Fruit fly (Drosophila melanogaster) whole organism, embryonic: ENCODE data around the gene CG4009.

Experiments
- Blimp-1 ChIP-seq: fragments of 200-800 bp; sonication (Bioruptor generic); optimal IDR thresholded peaks from 3 replicates; lab custom pipeline; 2018; ENCODE audit warnings: missing biosample characterization, missing genetic modification characterization, mild to moderate bottlenecking, moderate library complexity, missing genetic modification reagents
- CG10209 ChIP-seq: fragments of 200-800 bp; sonication (Bioruptor generic); optimal IDR thresholded peaks from 3 replicates; lab custom pipeline; 2017; ENCODE audit warnings: missing biosample characterization, mild to moderate bottlenecking, missing genetic modification characterization, missing genetic modification reagents
- CG11504 ChIP-seq: fragments of 200-800 bp; sonication (Bioruptor generic); optimal IDR thresholded peaks from 3 replicates; lab custom pipeline; 2019; ENCODE audit warnings: missing biosample characterization, mild to moderate bottlenecking, missing genetic modification characterization, moderate library complexity
- CG11696 ChIP-seq: fragments of 200-800 bp; sonication (Bioruptor generic); IDR thresholded peaks from 2 replicates; pipeline ENCODE4 v1.3.6; 2022; ENCODE audit warnings: missing biosample characterization, missing genetic modification characterization
- CG12391 ChIP-seq: fragments of 200-800 bp; sonication (Bioruptor generic); optimal IDR thresholded peaks from 3 replicates; lab custom pipeline; 2018; ENCODE audit warnings: missing biosample characterization, mild to moderate bottlenecking, missing genetic modification characterization, moderate library complexity
- CG13894 ChIP-seq: fragments of 200-800 bp; sonication (Bioruptor generic); optimal IDR thresholded peaks from 3 replicates; lab custom pipeline; 2018; ENCODE audit warnings: missing biosample characterization, mild to moderate bottlenecking, missing genetic modification characterization, moderate library complexity
- CG14050 ChIP-seq: fragments of 200-800 bp; sonication (Bioruptor generic); IDR thresholded peaks from 3 replicates; pipeline ENCODE4 v1.3.6; 2022; ENCODE audit warnings: missing biosample characterization, missing genetic modification characterization
- CG14441 ChIP-seq: fragments of 200-800 bp; sonication (Bioruptor generic); IDR thresholded peaks from 2 replicates; pipeline ENCODE4 v1.3.6; 2022; ENCODE audit warnings: missing biosample characterization, missing genetic modification characterization
- CG15073 ChIP-seq: fragments of 200-800 bp; sonication (Bioruptor generic); optimal IDR thresholded peaks from 2 replicates; lab custom pipeline; 2016; ENCODE audit warnings: missing biosample characterization, missing genetic modification characterization
- CG1529 ChIP-seq: fragments of 200-800 bp; sonication (Bioruptor generic); optimal IDR thresholded peaks from 3 replicates; lab custom pipeline; 2018; ENCODE audit warnings: missing biosample characterization, missing genetic modification characterization
- CG15601 ChIP-seq: fragments of 200-800 bp; sonication (Bioruptor generic); optimal IDR thresholded peaks from 3 replicates; lab custom pipeline; 2019; ENCODE audit warnings: missing biosample characterization, mild to moderate bottlenecking, missing genetic modification characterization, moderate library complexity
- CG1647 ChIP-seq: fragments of 200-800 bp; sonication (Bioruptor generic); optimal IDR thresholded peaks from 3 replicates; lab custom pipeline; 2016; ENCODE audit warnings: missing biosample characterization, missing genetic modification characterization
- CG17612 ChIP-seq: fragments of 200-800 bp; sonication (Bioruptor generic); IDR thresholded peaks from 2 replicates; pipeline ENCODE4 v1.3.6; 2022; ENCODE audit warnings: missing biosample characterization, missing genetic modification characterization
- CG2875 ChIP-seq: fragments of 200-800 bp; sonication (Bioruptor generic); optimal IDR thresholded peaks from 2 replicates; lab custom pipeline; 2017; ENCODE audit warnings: missing biosample characterization, mild to moderate bottlenecking, missing genetic modification characterization, missing genetic modification reagents
- CG3163 ChIP-seq: fragments of 200-800 bp; sonication (Bioruptor generic); optimal IDR thresholded peaks from 3 replicates; lab custom pipeline; 2016; ENCODE audit warnings: missing biosample characterization, missing genetic modification characterization
- CG3407 ChIP-seq: fragments of 200-800 bp; sonication (Bioruptor generic); optimal IDR thresholded peaks from 2 replicates; lab custom pipeline; 2018; ENCODE audit warnings: missing biosample characterization, mild to moderate bottlenecking, missing genetic modification characterization
- CG34376 ChIP-seq: fragments of 200-800 bp; sonication (Bioruptor generic); optimal IDR thresholded peaks from 2 replicates; lab custom pipeline; 2018; ENCODE audit warnings: missing biosample characterization, mild to moderate bottlenecking, missing genetic modification characterization
- CG4328 ChIP-seq: fragments of 200-800 bp; sonication (Bioruptor generic); optimal IDR thresholded peaks from 3 replicates; lab custom pipeline; 2017; ENCODE audit warnings: missing biosample characterization, missing genetic modification reagents, missing genetic modification characterization
- CG4854 ChIP-seq: fragments of 200-800 bp; sonication (Bioruptor generic); optimal IDR thresholded peaks from 2 replicates; lab custom pipeline; 2016; ENCODE audit warnings: missing biosample characterization, missing genetic modification characterization, inconsistent platforms
- CG6813 ChIP-seq: fragments of 200-800 bp; sonication (Bioruptor generic); optimal IDR thresholded peaks from 2 replicates; lab custom pipeline; 2017; ENCODE audit warnings: missing biosample characterization, missing genetic modification characterization, mild to moderate bottlenecking, moderate library complexity, missing genetic modification reagents
- CG7271 ChIP-seq: fragments of 200-800 bp; sonication (Bioruptor generic); optimal IDR thresholded peaks from 2 replicates; lab custom pipeline; 2018; ENCODE audit warnings: missing biosample characterization, mild to moderate bottlenecking, missing genetic modification characterization, moderate library complexity
- CG7839 ChIP-seq: fragments of 200-800 bp; sonication (Bioruptor generic); optimal IDR thresholded peaks from 3 replicates; lab custom pipeline; 2018; ENCODE audit warnings: missing biosample characterization, mild to moderate bottlenecking, missing genetic modification characterization, moderate library complexity
- CG8478 ChIP-seq: fragments of >200 bp; optimal IDR thresholded peaks from 2 replicates; lab custom pipeline; 2018
- CG9609 ChIP-seq: fragments of 200-800 bp; sonication (Bioruptor generic); optimal IDR thresholded peaks from 3 replicates; lab custom pipeline; 2016; ENCODE audit warnings: missing biosample characterization, missing genetic modification characterization
- CrebB ChIP-seq: fragments of 200-800 bp; sonication (Bioruptor generic); optimal IDR thresholded peaks from 3 replicates; lab custom pipeline; 2018; ENCODE audit warnings: missing biosample characterization, mild to moderate bottlenecking, missing genetic modification characterization
- D ChIP-seq, 2 experiments: fragments of 200-800 bp in 1 of 2; fragments of >200 bp in 1 of 2; sonication (Bioruptor generic) in 1 of 2; optimal IDR thresholded peaks; 2 replicates in 1 of 2; 3 replicates in 1 of 2; lab custom pipeline; 2017; ENCODE audit warnings: mild to moderate bottlenecking in 1 of 2, missing biosample characterization in 1 of 2, missing genetic modification characterization in 1 of 2, missing genetic modification reagents in 1 of 2
- Dek ChIP-seq: fragments of 200-800 bp; sonication (Bioruptor generic); optimal IDR thresholded peaks from 3 replicates; lab custom pipeline; 2019; ENCODE audit warnings: missing biosample characterization, mild to moderate bottlenecking, missing genetic modification characterization, moderate library complexity
- Fer1 ChIP-seq: fragments of 200-800 bp; sonication (Bioruptor generic); optimal IDR thresholded peaks from 2 replicates; lab custom pipeline; 2017; ENCODE audit warnings: missing biosample characterization, mild to moderate bottlenecking, missing genetic modification characterization
- Hr78 ChIP-seq, 2 experiments: fragments of 200-800 bp in 1 of 2; fragments of >200 bp in 1 of 2; sonication (Bioruptor generic) in 1 of 2; optimal IDR thresholded peaks; 2 replicates each; lab custom pipeline; 2017 to 2019; ENCODE audit warnings: missing biosample characterization in 2 of 2, missing genetic modification characterization in 2 of 2, mild to moderate bottlenecking in 1 of 2, moderate library complexity in 1 of 2
- NFAT ChIP-seq: fragments of 200-800 bp; sonication (Bioruptor generic); IDR thresholded peaks from 2 replicates; pipeline ENCODE4 v1.3.6; 2022; ENCODE audit warnings: missing biosample characterization, missing genetic modification characterization
- Nf-YB ChIP-seq: fragments of 200-800 bp; sonication (Bioruptor generic); optimal IDR thresholded peaks from 3 replicates; lab custom pipeline; 2019; ENCODE audit warnings: missing biosample characterization, mild to moderate bottlenecking, missing genetic modification characterization, moderate library complexity
- Optix ChIP-seq: fragments of 200-800 bp; sonication (Bioruptor generic); IDR thresholded peaks from 3 replicates; pipeline ENCODE4 v1.3.6; 2022; ENCODE audit warnings: missing biosample characterization, missing genetic modification characterization
- Pdp1 ChIP-seq, 2 experiments: fragments of 200-800 bp; sonication (Bioruptor generic); optimal IDR thresholded peaks; 3 replicates each; lab custom pipeline; 2016; ENCODE audit warnings: missing biosample characterization in 2 of 2, missing genetic modification characterization in 2 of 2, mild to moderate bottlenecking in 1 of 2, moderate library complexity in 1 of 2
- Sin3A ChIP-seq: fragments of >200 bp; optimal IDR thresholded peaks from 2 replicates; lab custom pipeline; 2018
- ab ChIP-seq: fragments of 200-800 bp; sonication (Bioruptor generic); optimal IDR thresholded peaks from 2 replicates; lab custom pipeline; 2016; ENCODE audit warnings: missing biosample characterization, missing genetic modification characterization
- ara ChIP-seq: fragments of 200-800 bp; sonication (Bioruptor generic); IDR thresholded peaks from 2 replicates; pipeline ENCODE4 v1.3.6; 2022; ENCODE audit warnings: missing biosample characterization, missing genetic modification characterization
- ash1 ChIP-seq: fragments of 200-800 bp; sonication (Bioruptor generic); optimal IDR thresholded peaks from 2 replicates; lab custom pipeline; 2018; ENCODE audit warnings: missing biosample characterization, mild to moderate bottlenecking, missing genetic modification characterization
- croc ChIP-seq: fragments of 200-800 bp; sonication (Bioruptor generic); conservative IDR thresholded peaks from 3 replicates; pipeline ENCODE4 v1.3.6; 2022; ENCODE audit warnings: missing biosample characterization, missing genetic modification characterization
- dan ChIP-seq: fragments of 200-800 bp; sonication (Bioruptor generic); IDR thresholded peaks from 2 replicates; pipeline ENCODE4 v1.3.6; 2022; ENCODE audit warnings: missing biosample characterization, missing genetic modification characterization
- gce ChIP-seq: fragments of 200-800 bp; sonication (Bioruptor generic); IDR thresholded peaks from 3 replicates; pipeline ENCODE4 v1.3.6; 2022; ENCODE audit warnings: missing biosample characterization, missing genetic modification characterization
- jigr1 ChIP-seq: fragments of 200-800 bp; sonication (Bioruptor generic); IDR thresholded peaks from 3 replicates; pipeline ENCODE4 v1.3.6; 2022; ENCODE audit warnings: missing biosample characterization, missing genetic modification characterization
- maf-S ChIP-seq: fragments of 200-800 bp; sonication (Bioruptor generic); optimal IDR thresholded peaks from 2 replicates; lab custom pipeline; 2016; ENCODE audit warnings: missing biosample characterization, missing genetic modification characterization
- nau ChIP-seq: fragments of 200-800 bp; sonication (Bioruptor generic); optimal IDR thresholded peaks from 3 replicates; lab custom pipeline; 2017; ENCODE audit warnings: missing biosample characterization, mild to moderate bottlenecking, missing genetic modification characterization, missing genetic modification reagents
- pan ChIP-seq, 4 experiments: fragments of >200 bp in 3 of 4; fragments of 200-800 bp in 1 of 4; sonication (Bioruptor generic) in 1 of 4; optimal IDR thresholded peaks in 3 of 4; IDR thresholded peaks in 1 of 4; 2 replicates each; pipeline versions ENCODE4 v1.3.6 to Lab custom; 2017 to 2022; ENCODE audit warnings: missing biosample characterization in 2 of 4, missing genetic modification characterization in 2 of 4, mixed read lengths in 1 of 4
- pita ChIP-seq: fragments of 200-800 bp; sonication (Bioruptor generic); optimal IDR thresholded peaks from 2 replicates; lab custom pipeline; 2017; ENCODE audit warnings: missing biosample characterization, mild to moderate bottlenecking, missing genetic modification characterization
- row ChIP-seq: fragments of 200-800 bp; sonication (Bioruptor generic); IDR thresholded peaks from 3 replicates; pipeline ENCODE4 v1.3.6; 2022; ENCODE audit warnings: missing biosample characterization, missing genetic modification characterization
- sens-2 ChIP-seq: fragments of 200-800 bp; sonication (Bioruptor generic); IDR thresholded peaks from 2 replicates; pipeline ENCODE4 v1.3.6; 2022; ENCODE audit warnings: missing biosample characterization, missing genetic modification characterization
- sug ChIP-seq: fragments of 200-800 bp; optimal IDR thresholded peaks from 2 replicates; lab custom pipeline; 2019; ENCODE audit warnings: missing biosample characterization, mild to moderate bottlenecking, missing genetic modification characterization, moderate library complexity
- tio ChIP-seq: fragments of 200-800 bp; sonication (Bioruptor generic); optimal IDR thresholded peaks from 2 replicates; lab custom pipeline; 2017; ENCODE audit warnings: missing biosample characterization, missing genetic modification characterization, inconsistent platforms
- ttk ChIP-seq: fragments of 200-800 bp; sonication (Bioruptor generic); IDR thresholded peaks from 2 replicates; pipeline ENCODE4 v2.1.2; 2022; ENCODE audit warnings: missing biosample characterization, missing genetic modification characterization

The CG4009 gene

dm6 chr3R:17020956-17021355 is 14.9 kb downstream of the CG4009 start, which contains the start of gene Adsl (continued):
- TF ChIP-seq CG4854 (GFP tag; lab: Kevin White, UChicago), result no peak
- peak; percentile 27; the same call in 1 of the 3 replicates for TF ChIP-seq CG14050 (GFP tag; lab: Robert Waterston, UW)
- no peak for TF ChIP-seq CG11504 (tag; lab: Kevin White, UChicago)
- no peak for TF ChIP-seq CG34376 (GFP tag; lab: Kevin White, UChicago)
- peak; percentile 78 for TF ChIP-seq CG1529
- TF ChIP-seq CG15601 (tag; lab: Kevin White, UChicago), result no peak
- TF ChIP-seq gce (GFP tag; lab: Robert Waterston, UW), result no peak
- no peak for TF ChIP-seq CG17612 (GFP tag; lab: Robert Waterston, UW)
- no peak for TF ChIP-seq ab (GFP tag; lab: Kevin White, UChicago)
- no peak for TF ChIP-seq CG1647 (GFP tag; lab: Kevin White, UChicago)
- peak in 1 of 2 experiments; percentile 84 for TF ChIP-seq Pdp1 (GFP tag; optimal IDR thresholded peaks at IDR 0.05; lab: Kevin White, UChicago)
- TF ChIP-seq Nf-YB, result peak; percentile 53
- TF ChIP-seq tio (GFP tag; lab: Kevin White, UChicago), result no peak
- TF ChIP-seq nau (GFP tag; lab: Kevin White, UChicago), result no peak
- peak; percentile 50 for TF ChIP-seq CG4328 (GFP tag; lab: Kevin White, UChicago)
- TF ChIP-seq CG7839, result no peak
- TF ChIP-seq CG12391 (tag; lab: Kevin White, UChicago), result peak; percentile 72
- peak; percentile 5 for TF ChIP-seq ash1
- no peak for TF ChIP-seq D (optimal IDR thresholded peaks at IDR 0.05; lab: Kevin White, UChicago)
- TF ChIP-seq D (GFP tag; optimal IDR thresholded peaks at IDR 0.05; lab: Kevin White, UChicago), result peak; percentile 47
- peak; percentile 86 for TF ChIP-seq CrebB (tag; lab: Kevin White, UChicago)
- no peak for TF ChIP-seq maf-S (GFP tag; lab: Kevin White, UChicago)
- TF ChIP-seq sens-2 (GFP tag; lab: Robert Waterston, UW), result 0 out of 2 replicates have a peak, but pooled peaks have one; percentile 23
- no peak for TF ChIP-seq Sin3A (lab: Kevin White, UChicago)
- no peak for TF ChIP-seq CG13894 (tag; lab: Kevin White, UChicago)
- peak; percentile 8; the same call in 1 of the 2 replicates for TF ChIP-seq NFAT (GFP tag; lab: Robert Waterston, UW)
- peak; percentile 72 for TF ChIP-seq CG3407 (GFP tag; lab: Kevin White, UChicago)
- TF ChIP-seq CG3163 (GFP tag; lab: Kevin White, UChicago), result no peak
- no peak for TF ChIP-seq Fer1
- peak; percentile 56 for TF ChIP-seq ara
- TF ChIP-seq CG14441 (GFP tag; lab: Robert Waterston, UW), result no peak
- TF ChIP-seq pan (optimal IDR thresholded peaks at IDR 0.05; lab: Kevin White, UChicago), result no peak
- TF ChIP-seq pan (GFP tag; optimal IDR thresholded peaks at IDR 0.05 in 1 of 2, IDR thresholded peaks at IDR 0.05 in 1 of 2), result peak in 1 of 2 experiments; percentile 65
- no peak for TF ChIP-seq ttk
- no peak for TF ChIP-seq CG11696
- peak; percentile 5 for TF ChIP-seq CG9609 (GFP tag; lab: Kevin White, UChicago)
- TF ChIP-seq jigr1 (GFP tag; lab: Robert Waterston, UW), result no peak
- no peak for TF ChIP-seq sug (tag; lab: Kevin White, UChicago)
- no peak for TF ChIP-seq dan (GFP tag; lab: Robert Waterston, UW)
- peak; percentile 85 for TF ChIP-seq CG6813 (GFP tag; lab: Kevin White, UChicago)
- TF ChIP-seq Hr78 (GFP tag; optimal IDR thresholded peaks at IDR 0.05; lab: Kevin White, UChicago), result no peak
- TF ChIP-seq CG7271 (tag; lab: Kevin White, UChicago), result peak; percentile 91
- TF ChIP-seq croc (GFP tag; lab: Robert Waterston, UW), result 0 out of 3 replicates have a peak, but pooled peaks have one; percentile 20
- no peak for TF ChIP-seq Optix (GFP tag; lab: Robert Waterston, UW)
- no peak for TF ChIP-seq Dek
- no peak for TF ChIP-seq Blimp-1 (GFP tag; lab: Kevin White, UChicago)
- peak; percentile 83 for TF ChIP-seq CG2875
- no peak for TF ChIP-seq CG15073 (GFP tag; lab: Kevin White, UChicago)
- no peak for TF ChIP-seq CG8478 (lab: Kevin White, UChicago)
- no peak for TF ChIP-seq pita (GFP tag; lab: Kevin White, UChicago)
- TF ChIP-seq row (GFP tag; lab: Robert Waterston, UW), result no peak
- peak; percentile 68 for TF ChIP-seq CG10209 (GFP tag; lab: Kevin White, UChicago)
